Fruit fly (Drosophila melanogaster): ENCODE results near the gene CG32240.

The CG32240 gene

dm6 chr3L:4371978-4372377 is 9.5 kb downstream of the CG32240 start:
- TF ChIP-seq CG7928 (GFP tag; optimal IDR thresholded peaks at IDR 0.05) (no peak), bowl (GFP tag; IDR thresholded peaks at IDR 0.05) (no peak), gsb-n (tag; optimal IDR thresholded peaks at IDR 0.05) (no peak), CG2678 (tag; optimal IDR thresholded peaks at IDR 0.05) (no peak), grau (tag; optimal IDR thresholded peaks at IDR 0.05) (no peak), zen2 (GFP tag; IDR thresholded peaks at IDR 0.05; ENCODE audit: partially characterized antibody) (no peak), CG13894 (tag; optimal IDR thresholded peaks at IDR 0.05) (no peak), tio (GFP tag; optimal IDR thresholded peaks at IDR 0.05) (no peak), CG10366 (GFP tag; IDR thresholded peaks at IDR 0.05) (no peak), sr (GFP tag; IDR thresholded peaks at IDR 0.05) (peak; percentile 44; the same call in 1 of the 3 replicates), CG5245 (GFP tag; optimal IDR thresholded peaks at IDR 0.05) (no peak), tgo (GFP tag; IDR thresholded peaks at IDR 0.05) (no peak), H15 (GFP tag; IDR thresholded peaks at IDR 0.05) (no peak), ftz-f1 (GFP tag; optimal IDR thresholded peaks at IDR 0.05) (no peak), Rfx (GFP tag; IDR thresholded peaks at IDR 0.05) (no peak), CG7745 (tag; optimal IDR thresholded peaks at IDR 0.05) (no peak), HmgZ (tag; optimal IDR thresholded peaks at IDR 0.05) (no peak), ken (GFP tag; IDR thresholded peaks at IDR 0.05) (0 out of 3 replicates have a peak, but pooled peaks have one; percentile 11), ERR (GFP tag; optimal IDR thresholded peaks at IDR 0.05) (no peak), CG18619 (GFP tag; optimal IDR thresholded peaks at IDR 0.05) (no peak), CG6791 (GFP tag; IDR thresholded peaks at IDR 0.05; ENCODE audit: partially characterized antibody) (no peak), Xrp1 (GFP tag; IDR thresholded peaks at IDR 0.05) (0 out of 2 replicates have a peak, but pooled peaks have one; percentile 7), CG12769 (tag; optimal IDR thresholded peaks at IDR 0.05) (no peak), ATbp (GFP tag; optimal IDR thresholded peaks at IDR 0.05) (no peak), CG11695 (GFP tag; IDR thresholded peaks at IDR 0.05) (no peak), CG16813 (GFP tag; IDR thresholded peaks at IDR 0.05; ENCODE audit: partially characterized antibody) (0 out of 3 replicates have a peak, but pooled peaks have one; percentile 10), cad (GFP tag; optimal IDR thresholded peaks at IDR 0.05) (peak; percentile 79), CG7372 (GFP tag; IDR thresholded peaks at IDR 0.05) (no peak), CG7786 (GFP tag; optimal IDR thresholded peaks at IDR 0.05) (no peak), HLH54F (GFP tag; optimal IDR thresholded peaks at IDR 0.05) (no peak), amos (GFP tag; IDR thresholded peaks at IDR 0.05; ENCODE audit: partially characterized antibody) (0 out of 2 replicates have a peak, but pooled peaks have one; percentile 15), Eip74EF (GFP tag; optimal IDR thresholded peaks at IDR 0.05) (no peak), CG31365 (tag; optimal IDR thresholded peaks at IDR 0.05) (no peak), CG6654 (GFP tag; optimal IDR thresholded peaks at IDR 0.05) (peak; percentile 96), gem (tag; optimal IDR thresholded peaks at IDR 0.05) (no peak), CG32772 (GFP tag; IDR thresholded peaks at IDR 0.05) (no peak), Abd-B (GFP tag; optimal IDR thresholded peaks at IDR 0.05) (no peak), HLHmδ (GFP tag; optimal IDR thresholded peaks at IDR 0.05) (no peak), bab2 (GFP tag; optimal IDR thresholded peaks at IDR 0.05) (no peak), pan (optimal IDR thresholded peaks at IDR 0.05) (no peak), pan (GFP tag; optimal IDR thresholded peaks at IDR 0.05 in 1 of 2, IDR thresholded peaks at IDR 0.05 in 1 of 2) (no peak), Kr (GFP tag; optimal IDR thresholded peaks at IDR 0.05) (no peak), CG10274 (GFP tag; optimal IDR thresholded peaks at IDR 0.05) (no peak), CG1602 (GFP tag; optimal IDR thresholded peaks at IDR 0.05) (no peak), tna (GFP tag; IDR thresholded peaks at IDR 0.05; ENCODE audit: partially characterized antibody) (no peak), CG10147 (GFP tag; optimal IDR thresholded peaks at IDR 0.05) (no peak), Xbp1 (GFP tag; optimal IDR thresholded peaks at IDR 0.05) (no peak), twi (tag; optimal IDR thresholded peaks at IDR 0.05) (no peak), CG9797 (GFP tag; optimal IDR thresholded peaks at IDR 0.05) (no peak), hkb (optimal IDR thresholded peaks at IDR 0.05) (no peak), hkb (GFP tag; IDR thresholded peaks at IDR 0.05) (no peak)

Data from whole organism, embryonic.